Worm (Caenorhabditis elegans): ENCODE measurements around the gene srw-31.
A peak's percentile ranks its signal among the peaks of the same experiment; 100 is the strongest.

- no peak for TF ChIP-seq nhr-77 (tag; optimal IDR thresholded peaks at IDR 0.05)
- no peak for TF ChIP-seq ZK546.5 (tag; optimal IDR thresholded peaks at IDR 0.05)
- TF ChIP-seq nhr-12 (tag; optimal IDR thresholded peaks at IDR 0.05) = no peak
- TF ChIP-seq nhr-11 (tag; optimal IDR thresholded peaks at IDR 0.05) = no peak
- no peak for TF ChIP-seq skn-1 (tag; optimal IDR thresholded peaks at IDR 0.05)
- no peak for TF ChIP-seq pha-4 (tag; optimal IDR thresholded peaks at IDR 0.05)
- TF ChIP-seq pqm-1 (tag; optimal IDR thresholded peaks at IDR 0.05) = peak; percentile 33
Measured at ce11 chrV:17546931-17547330, 40.5 kb downstream of the srw-31 start.

Data from whole organism, L3 larva.